Worm (Caenorhabditis elegans) whole organism, L4 larva: Measurements from ENCODE around the gene hsp-12.3.
A peak's percentile ranks its signal among the peaks of the same experiment; 100 is the strongest.

ENCODE experiments used
- D1046.2 ChIP-seq: fragments of 200-800 bp; sonication (Bioruptor generic); IDR thresholded peaks from 2 replicates; pipeline ENCODE4 v1.3.6; 2022; ENCODE audit warnings: missing genetic modification characterization, missing compliant biosample characterization
- F44E2.7 ChIP-seq: fragments of 200-800 bp; sonication (Bioruptor generic); IDR thresholded peaks from 2 replicates; pipeline ENCODE4 v2.1.2; 2022; ENCODE audit warnings: missing genetic modification characterization, missing compliant biosample characterization
- Y105C5A.15 ChIP-seq: fragments of 200-800 bp; sonication (Bioruptor generic); IDR thresholded peaks from 2 replicates; pipeline ENCODE4 v1.3.6; 2022; ENCODE audit warnings: missing genetic modification characterization, missing compliant biosample characterization
- Y75B8A.6 ChIP-seq: fragments of 200-800 bp; sonication (Bioruptor generic); IDR thresholded peaks from 2 replicates; pipeline ENCODE4 v1.3.6; 2022; ENCODE audit warnings: missing genetic modification reagents, missing genetic modification characterization, missing compliant biosample characterization
- ZK337.2 ChIP-seq: fragments of 200-800 bp; sonication (Bioruptor generic); IDR thresholded peaks from 2 replicates; pipeline ENCODE4 v1.3.6; 2022; ENCODE audit warnings: missing genetic modification reagents, missing genetic modification characterization, missing compliant biosample characterization
- aly-2 ChIP-seq: sonication (generic microtip); optimal IDR thresholded peaks from 2 replicates; lab custom pipeline; 2018; ENCODE audit warnings: missing biosample characterization, missing genetic modification characterization
- arid-1 ChIP-seq: fragments of 200-800 bp; sonication (Bioruptor generic); conservative IDR thresholded peaks from 2 replicates; pipeline ENCODE4 v1.3.6; 2022; ENCODE audit warnings: missing genetic modification reagents, missing genetic modification characterization, missing compliant biosample characterization
- attf-4 ChIP-seq: sonication (generic microtip); optimal IDR thresholded peaks from 3 replicates; lab custom pipeline; 2017; ENCODE audit warnings: missing biosample characterization, missing genetic modification characterization
- ceh-20 ChIP-seq: fragments of 200-800 bp; sonication (Bioruptor generic); IDR thresholded peaks from 2 replicates; pipeline ENCODE4 v1.3.6; 2022; ENCODE audit warnings: missing genetic modification reagents, missing genetic modification characterization, missing compliant biosample characterization
- ceh-28 ChIP-seq: fragments of 150-350 bp; optimal IDR thresholded peaks from 2 replicates; lab custom pipeline; 2014; ENCODE audit warnings: missing biosample characterization, missing genetic modification reagents, missing genetic modification characterization
- ceh-32 ChIP-seq: sonication (generic microtip); optimal IDR thresholded peaks from 2 replicates; lab custom pipeline; 2016; ENCODE audit warnings: mild to moderate bottlenecking, missing genetic modification characterization, missing compliant biosample characterization; ENCODE audit not compliant: poor library complexity
- ceh-44 ChIP-seq: fragments of 200-800 bp; sonication (Bioruptor generic); IDR thresholded peaks from 2 replicates; pipeline ENCODE4 v1.3.6; 2022; ENCODE audit warnings: missing genetic modification reagents, missing genetic modification characterization, missing compliant biosample characterization
- ceh-62 ChIP-seq: sonication (generic microtip); optimal IDR thresholded peaks from 2 replicates; lab custom pipeline; 2017; ENCODE audit warnings: missing biosample characterization, missing genetic modification characterization
- ceh-82 ChIP-seq: sonication (generic microtip); optimal IDR thresholded peaks from 2 replicates; lab custom pipeline; 2017; ENCODE audit warnings: missing biosample characterization, missing genetic modification characterization
- cey-2 ChIP-seq: sonication (generic microtip); optimal IDR thresholded peaks from 3 replicates; lab custom pipeline; 2017; ENCODE audit warnings: missing genetic modification characterization, mild to moderate bottlenecking, missing compliant biosample characterization, antibody characterized with exemption, borderline replicate concordance; ENCODE audit not compliant: insufficient read depth
- daf-16 ChIP-seq, 3 experiments: sonication (generic microtip); optimal IDR thresholded peaks; 2 replicates each; lab custom pipeline; 2016 to 2017; ENCODE audit warnings: missing genetic modification characterization in 3 of 3, missing genetic modification reagents in 3 of 3, mild to moderate bottlenecking in 2 of 3, missing compliant biosample characterization in 2 of 3, missing biosample characterization in 1 of 3, moderate library complexity in 1 of 3
- daf-19 ChIP-seq: fragments of 200-800 bp; sonication (Bioruptor generic); conservative IDR thresholded peaks from 2 replicates; pipeline ENCODE4 v1.3.6; 2022; ENCODE audit warnings: missing genetic modification characterization, missing compliant biosample characterization
- daf-8 ChIP-seq: fragments of 200-800 bp; sonication (Bioruptor generic); IDR thresholded peaks from 2 replicates; pipeline ENCODE4 v1.3.6; 2022; ENCODE audit warnings: missing genetic modification characterization, missing compliant biosample characterization
- dve-1 ChIP-seq: sonication (generic microtip); optimal IDR thresholded peaks from 2 replicates; lab custom pipeline; 2017; ENCODE audit warnings: antibody characterized with exemption, mild to moderate bottlenecking, missing genetic modification characterization, missing compliant biosample characterization; ENCODE audit not compliant: insufficient read depth
- egl-43 ChIP-seq: fragments of 200-800 bp; sonication (Bioruptor generic); IDR thresholded peaks from 2 replicates; pipeline ENCODE4 v1.3.6; 2022; ENCODE audit warnings: missing genetic modification reagents, missing genetic modification characterization, missing compliant biosample characterization
- fos-1 ChIP-seq: fragments of 150-350 bp; optimal IDR thresholded peaks from 2 replicates; lab custom pipeline; 2014; ENCODE audit warnings: missing biosample characterization, missing genetic modification characterization
- gei-8 ChIP-seq: fragments of 200-800 bp; sonication (Bioruptor generic); optimal IDR thresholded peaks from 2 replicates; lab custom pipeline; 2018; ENCODE audit warnings: mild to moderate bottlenecking, missing genetic modification characterization, missing compliant biosample characterization
- hif-1 ChIP-seq, 2 experiments: sonication (generic microtip); optimal IDR thresholded peaks; 2 replicates each; lab custom pipeline; 2016 to 2017; ENCODE audit warnings: missing compliant biosample characterization in 2 of 2, missing genetic modification characterization in 2 of 2, missing genetic modification reagents in 2 of 2, missing genotype in 2 of 2, mild to moderate bottlenecking in 1 of 2
- hlh-11 ChIP-seq: fragments of 200-800 bp; sonication (Bioruptor generic); optimal IDR thresholded peaks from 2 replicates; lab custom pipeline; 2018; ENCODE audit warnings: mild to moderate bottlenecking, missing genetic modification characterization, missing compliant biosample characterization
- hlh-30 ChIP-seq: sonication (generic microtip); optimal IDR thresholded peaks from 2 replicates; lab custom pipeline; 2017; ENCODE audit warnings: antibody characterized with exemption, mild to moderate bottlenecking, missing genetic modification characterization, missing compliant biosample characterization; ENCODE audit not compliant: insufficient read depth
- jun-1 ChIP-seq: fragments of 150-350 bp; optimal IDR thresholded peaks from 2 replicates; lab custom pipeline; 2014; ENCODE audit warnings: missing biosample characterization, missing genetic modification reagents, missing genetic modification characterization
- lin-1 ChIP-seq: fragments of 200-800 bp; sonication (Bioruptor generic); IDR thresholded peaks from 2 replicates; pipeline ENCODE4 v1.3.6; 2022; ENCODE audit warnings: missing genetic modification reagents, missing genetic modification characterization, missing compliant biosample characterization
- lin-15B ChIP-seq: fragments of 150-350 bp; sonication (generic microtip); optimal IDR thresholded peaks from 3 replicates; lab custom pipeline; 2014; ENCODE audit warnings: missing biosample characterization, missing genetic modification characterization
- lin-39 ChIP-seq: fragments of 150-350 bp; optimal IDR thresholded peaks from 2 replicates; lab custom pipeline; 2014; ENCODE audit warnings: missing biosample characterization, missing genetic modification reagents, missing genetic modification characterization
- lir-3 ChIP-seq: sonication (generic microtip); optimal IDR thresholded peaks from 2 replicates; lab custom pipeline; 2016; ENCODE audit warnings: mild to moderate bottlenecking, missing genetic modification characterization, missing compliant biosample characterization
- lsy-2 ChIP-seq, 2 experiments: fragments of 150-350 bp in 1 of 2; sonication (generic microtip) in 1 of 2; optimal IDR thresholded peaks; 2 replicates each; lab custom pipeline; 2014 to 2017; ENCODE audit warnings: missing biosample characterization in 2 of 2, missing genetic modification characterization in 2 of 2
- mdl-1 ChIP-seq, 2 experiments: fragments of 150-350 bp in 1 of 2; sonication (generic microtip) in 1 of 2; optimal IDR thresholded peaks; 2 replicates each; lab custom pipeline; 2014 to 2017; ENCODE audit warnings: missing biosample characterization in 2 of 2, missing genetic modification characterization in 2 of 2
- mes-2 ChIP-seq: sonication (generic microtip); optimal IDR thresholded peaks from 2 replicates; lab custom pipeline; 2016; ENCODE audit warnings: missing genotype, mild to moderate bottlenecking, missing genetic modification characterization, missing compliant biosample characterization; ENCODE audit not compliant: poor library complexity, severe bottlenecking
- mxl-3 ChIP-seq: fragments of 200-800 bp; sonication (Bioruptor generic); optimal IDR thresholded peaks from 2 replicates; lab custom pipeline; 2018; ENCODE audit warnings: mild to moderate bottlenecking, missing genetic modification characterization, missing compliant biosample characterization
- nhr-10 ChIP-seq: fragments of 150-350 bp; optimal IDR thresholded peaks from 2 replicates; lab custom pipeline; 2014; ENCODE audit warnings: missing biosample characterization, missing genetic modification characterization
- nhr-111 ChIP-seq: fragments of 200-800 bp; sonication (Bioruptor generic); optimal IDR thresholded peaks from 2 replicates; lab custom pipeline; 2018; ENCODE audit warnings: mild to moderate bottlenecking, missing genetic modification characterization, missing compliant biosample characterization
- nhr-237 ChIP-seq: sonication (generic microtip); optimal IDR thresholded peaks from 2 replicates; lab custom pipeline; 2017; ENCODE audit warnings: missing biosample characterization, missing genetic modification characterization
- nhr-25 ChIP-seq: sonication (generic microtip); optimal IDR thresholded peaks from 2 replicates; lab custom pipeline; 2017; ENCODE audit warnings: missing genetic modification characterization, mild to moderate bottlenecking, missing compliant biosample characterization, antibody characterized with exemption, moderate library complexity, borderline replicate concordance; ENCODE audit not compliant: insufficient read depth
- nhr-28 ChIP-seq: fragments of 150-350 bp; optimal IDR thresholded peaks from 2 replicates; lab custom pipeline; 2014; ENCODE audit warnings: missing biosample characterization, missing genetic modification characterization
- nhr-42 ChIP-seq: fragments of 200-800 bp; sonication (Bioruptor generic); IDR thresholded peaks from 2 replicates; pipeline ENCODE4 v1.3.6; 2022; ENCODE audit warnings: missing genetic modification characterization, missing compliant biosample characterization
- nhr-6 ChIP-seq: fragments of 150-350 bp; optimal IDR thresholded peaks from 2 replicates; lab custom pipeline; 2014; ENCODE audit warnings: missing biosample characterization, missing genetic modification characterization
- saeg-2 ChIP-seq: fragments of 200-800 bp; sonication (Bioruptor generic); IDR thresholded peaks from 2 replicates; pipeline ENCODE4 v1.3.6; 2022; ENCODE audit warnings: missing genetic modification reagents, missing genetic modification characterization, missing compliant biosample characterization
- sdz-12 ChIP-seq: fragments of 200-800 bp; sonication (Bioruptor generic); optimal IDR thresholded peaks from 2 replicates; lab custom pipeline; 2018; ENCODE audit warnings: mild to moderate bottlenecking, missing genetic modification characterization, missing compliant biosample characterization
- set-16 ChIP-seq: fragments of 200-800 bp; sonication (Bioruptor generic); IDR thresholded peaks from 2 replicates; pipeline ENCODE4 v1.3.6; 2022; ENCODE audit warnings: missing genetic modification reagents, missing genetic modification characterization, missing compliant biosample characterization
- unc-62 ChIP-seq, 3 experiments: fragments of 150-350 bp in 1 of 3; sonication (generic microtip); optimal IDR thresholded peaks in 2 of 3; peaks in 1 of 3; 1 replicate in 1 of 3; 2 replicates in 2 of 3; lab custom pipeline; 2014 to 2017; ENCODE audit warnings: missing biosample characterization in 3 of 3, missing genetic modification characterization in 3 of 3, missing genetic modification reagents in 3 of 3, missing genotype in 1 of 3
- zfp-3 ChIP-seq: fragments of 200-800 bp; sonication (Bioruptor generic); conservative IDR thresholded peaks from 2 replicates; pipeline ENCODE4 v1.3.6; 2022; ENCODE audit warnings: missing genetic modification reagents, missing genetic modification characterization, missing compliant biosample characterization
- zip-11 ChIP-seq: fragments of 200-800 bp; sonication (Bioruptor generic); IDR thresholded peaks from 2 replicates; pipeline ENCODE4 v1.3.6; 2022; ENCODE audit warnings: missing genetic modification characterization, missing compliant biosample characterization
- zip-2 ChIP-seq: fragments of 150-350 bp; optimal IDR thresholded peaks from 2 replicates; lab custom pipeline; 2014; ENCODE audit warnings: missing biosample characterization, missing genetic modification characterization

The hsp-12.3 gene

ce11 chrIV:9444417-9445026 lies 785 bp downstream of the hsp-12.3 start (continued):
- TF ChIP-seq gei-8 (GFP tag; lab: Kevin White, UChicago) (peak; percentile 80), F44E2.7 (GFP tag; lab: Robert Waterston, UW) (no peak), hlh-30 (peak; percentile 90), cey-2 (no peak), mdl-1 (tag; optimal IDR thresholded peaks at IDR 0.05; lab: Kevin White, UChicago) (peak; percentile 72 to 95), nhr-6 (tag; lab: Kevin White, UChicago) (peak; percentile 80), Y75B8A.6 (GFP tag; lab: Robert Waterston, UW) (no peak), sdz-12 (no peak), Y105C5A.15 (no peak), daf-8 (GFP tag; lab: Robert Waterston, UW) (no peak), ceh-20 (peak; percentile 88), D1046.2 (no peak), ZK337.2 (GFP tag; lab: Robert Waterston, UW) (0 out of 2 replicates have a peak, but pooled peaks have one; percentile 33), hif-1 (tag; optimal IDR thresholded peaks at IDR 0.05; lab: Kevin White, UChicago) (peak; percentile 79 to 86), zip-11 (no peak), zip-2 (tag; lab: Kevin White, UChicago) (peak; percentile 74), mes-2 (tag; lab: Kevin White, UChicago) (peak; percentile 88), nhr-237 (tag; lab: Kevin White, UChicago) (peak; percentile 52), egl-43 (peak; percentile 84), set-16 (no peak; the same call in 1 of the 2 replicates), nhr-10 (tag; lab: Kevin White, UChicago) (peak; percentile 87), fos-1 (tag; lab: Kevin White, UChicago) (no peak), ceh-28 (tag; lab: Kevin White, UChicago) (no peak), attf-4 (no peak), daf-19 (GFP tag; lab: Robert Waterston, UW) (peak; percentile 72; the same call in 1 of the 2 replicates), nhr-111 (GFP tag; lab: Kevin White, UChicago) (no peak), ceh-32 (tag; lab: Kevin White, UChicago) (peak; percentile 53), lir-3 (tag; lab: Kevin White, UChicago) (no peak), ceh-82 (tag; lab: Kevin White, UChicago) (no peak), arid-1 (GFP tag; lab: Robert Waterston, UW) (peak; percentile 74), saeg-2 (GFP tag; lab: Robert Waterston, UW) (no peak), lsy-2 (tag; optimal IDR thresholded peaks at IDR 0.05; lab: Kevin White, UChicago) (peak; percentile 75 to 93), unc-62 (GFP tag; optimal IDR thresholded peaks at IDR 0.05 in 1 of 2; lab: Kevin White, UChicago) (peak; percentile 42 to 98), unc-62 (tag; optimal IDR thresholded peaks at IDR 0.05; lab: Kevin White, UChicago) (no peak), nhr-28 (tag; lab: Kevin White, UChicago) (peak; percentile 88), lin-39 (tag; lab: Kevin White, UChicago) (no peak), mxl-3 (GFP tag; lab: Kevin White, UChicago) (peak; percentile 77), nhr-42 (GFP tag; lab: Robert Waterston, UW) (peak; percentile 50; the same call in 1 of the 2 replicates), dve-1 (tag; lab: Kevin White, UChicago) (peak; percentile 97), aly-2 (no peak), lin-1 (GFP tag; lab: Robert Waterston, UW) (peak; percentile 76), nhr-25 (tag; lab: Kevin White, UChicago) (peak; percentile 95), daf-16 (GFP tag; optimal IDR thresholded peaks at IDR 0.05; lab: Kevin White, UChicago) (peak; percentile 35 to 87), daf-16 (tag; optimal IDR thresholded peaks at IDR 0.05; lab: Kevin White, UChicago) (peak; percentile 98), lin-15B (tag; lab: Kevin White, UChicago) (no peak), ceh-44 (GFP tag; lab: Robert Waterston, UW) (0 out of 2 replicates have a peak, but pooled peaks have one; percentile 47), zfp-3 (GFP tag; lab: Robert Waterston, UW) (peak; percentile 86), ceh-62 (tag; lab: Kevin White, UChicago) (no peak), hlh-11 (tag; lab: Kevin White, UChicago) (peak; percentile 92), jun-1 (peak; percentile 85)
